Worm (Caenorhabditis elegans): ENCODE results near the gene C37E2.10.

DNA sequence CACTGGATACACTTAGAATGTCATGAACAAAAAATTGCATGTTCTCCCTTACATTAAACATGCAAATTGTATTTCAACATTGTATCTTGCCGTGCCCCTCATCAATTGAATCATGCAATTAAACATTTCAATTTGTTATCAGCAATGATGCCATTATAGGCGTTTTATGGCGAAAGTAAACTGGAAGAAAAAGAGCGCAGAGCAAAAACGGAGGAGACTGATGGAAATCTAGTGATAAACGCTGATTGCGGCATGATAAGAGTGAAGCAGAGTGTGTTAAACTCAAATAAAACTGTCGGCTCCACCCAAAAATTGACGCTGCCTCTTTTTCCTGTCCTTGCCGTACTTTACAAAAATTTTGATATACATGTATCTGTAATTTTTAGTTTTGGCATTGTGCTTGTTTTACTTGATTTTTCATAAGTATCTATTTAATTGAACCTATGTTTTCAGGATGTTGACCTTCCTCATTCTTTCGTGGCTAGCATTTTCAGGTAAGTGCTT lies 35.8 kb downstream of the C37E2.10 start, which contains the start of gene K06G5.1:
- TF ChIP-seq nhr-42 (GFP tag; IDR thresholded peaks at IDR 0.05) (0 out of 2 replicates have a peak, but pooled peaks have one; percentile 18), nhr-11 (tag; optimal IDR thresholded peaks at IDR 0.05) (no peak), fkh-10 (GFP tag; optimal IDR thresholded peaks at IDR 0.05) (no peak)

Data from whole organism, L4 larva.